Fruit fly (Drosophila melanogaster): ENCODE measurements around the gene Polr3F.

Gene Polr3F

DNA sequence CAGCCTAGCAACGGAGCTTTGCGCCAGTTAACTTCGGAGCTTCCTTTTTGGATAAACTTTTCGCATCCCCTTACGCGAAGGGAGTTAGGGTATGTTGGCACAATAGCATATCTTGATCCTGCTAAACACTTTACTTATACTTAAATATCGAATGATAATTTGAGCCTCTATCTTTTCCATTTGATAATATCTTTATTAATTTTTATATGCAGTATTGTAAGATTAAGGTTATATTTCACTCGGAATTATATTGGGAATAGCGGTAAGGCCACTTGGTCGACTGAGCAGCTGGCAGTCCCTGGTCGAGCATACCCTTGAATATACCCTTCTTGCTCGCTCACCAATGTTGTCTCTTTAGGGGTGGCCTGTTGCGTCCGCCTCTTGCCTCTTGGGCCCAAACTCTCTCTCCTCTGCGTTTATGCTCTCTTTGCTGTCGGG lies 1.6 kb upstream of the Polr3F start (continued):
- peak; percentile 43 for TF ChIP-seq spab (GFP tag; optimal IDR thresholded peaks at IDR 0.05)
- no peak for TF ChIP-seq Smox (GFP tag; optimal IDR thresholded peaks at IDR 0.05)
- TF ChIP-seq Hr38 (GFP tag; optimal IDR thresholded peaks at IDR 0.05): no peak
- peak; percentile 67 for TF ChIP-seq CG32006 (GFP tag; optimal IDR thresholded peaks at IDR 0.05)
- TF ChIP-seq CG11762 (GFP tag; optimal IDR thresholded peaks at IDR 0.05; ENCODE audit: insufficient read depth): peak; percentile 13
- peak; percentile 54 for TF ChIP-seq Hr4 (GFP tag; optimal IDR thresholded peaks at IDR 0.05)
- TF ChIP-seq CG3032 (tag; optimal IDR thresholded peaks at IDR 0.05): peak; percentile 39
- no peak for TF ChIP-seq Sox15 (GFP tag; optimal IDR thresholded peaks at IDR 0.05)
- TF ChIP-seq cyc (GFP tag; optimal IDR thresholded peaks at IDR 0.05): peak; percentile 50
- TF ChIP-seq CG1621 (tag; optimal IDR thresholded peaks at IDR 0.05): no peak
- TF ChIP-seq CG8632 (GFP tag; optimal IDR thresholded peaks at IDR 0.05): peak; percentile 52
- TF ChIP-seq salr (GFP tag; optimal IDR thresholded peaks at IDR 0.05): no peak
- TF ChIP-seq CG6792 (GFP tag; optimal IDR thresholded peaks at IDR 0.05): peak; percentile 56
- TF ChIP-seq CG3919 (GFP tag; optimal IDR thresholded peaks at IDR 0.05): peak; percentile 60
- peak; percentile 2 for TF ChIP-seq vri (GFP tag; optimal IDR thresholded peaks at IDR 0.05)

dm6 chr3R:22368077-22368776 lies 1.1 kb upstream of the Polr3F start:
- peak; percentile 83 for TF ChIP-seq svp (GFP tag)
- no peak for TF ChIP-seq Met (GFP tag; optimal IDR thresholded peaks at IDR 0.05)
- peak; percentile 33; the same call in 1 of the 2 replicates for TF ChIP-seq CG15336 (GFP tag; IDR thresholded peaks at IDR 0.05)
- no peak for TF ChIP-seq achi (GFP tag; optimal IDR thresholded peaks at IDR 0.05)
- no peak for TF ChIP-seq Eip78C (GFP tag)
- TF ChIP-seq CG11762 (GFP tag; optimal IDR thresholded peaks at IDR 0.05; ENCODE audit: insufficient read depth): peak; percentile 1
- TF ChIP-seq eg (GFP tag; IDR thresholded peaks at IDR 0.05): peak; percentile 7; the same call in 2 of the 3 replicates
- no peak for TF ChIP-seq CG10669 (GFP tag; optimal IDR thresholded peaks at IDR 0.05)
- TF ChIP-seq Hr39 (GFP tag; optimal IDR thresholded peaks at IDR 0.05): peak; percentile 32
- peak; percentile 30; the same call in 2 of the 3 replicates for TF ChIP-seq CG6163 (GFP tag; IDR thresholded peaks at IDR 0.05)
- TF ChIP-seq Blimp-1 (GFP tag; optimal IDR thresholded peaks at IDR 0.05): peak; percentile 66
- TF ChIP-seq vri (GFP tag; optimal IDR thresholded peaks at IDR 0.05): peak; percentile 83
- no peak for TF ChIP-seq CG10631 (GFP tag; optimal IDR thresholded peaks at IDR 0.05)

DNA sequence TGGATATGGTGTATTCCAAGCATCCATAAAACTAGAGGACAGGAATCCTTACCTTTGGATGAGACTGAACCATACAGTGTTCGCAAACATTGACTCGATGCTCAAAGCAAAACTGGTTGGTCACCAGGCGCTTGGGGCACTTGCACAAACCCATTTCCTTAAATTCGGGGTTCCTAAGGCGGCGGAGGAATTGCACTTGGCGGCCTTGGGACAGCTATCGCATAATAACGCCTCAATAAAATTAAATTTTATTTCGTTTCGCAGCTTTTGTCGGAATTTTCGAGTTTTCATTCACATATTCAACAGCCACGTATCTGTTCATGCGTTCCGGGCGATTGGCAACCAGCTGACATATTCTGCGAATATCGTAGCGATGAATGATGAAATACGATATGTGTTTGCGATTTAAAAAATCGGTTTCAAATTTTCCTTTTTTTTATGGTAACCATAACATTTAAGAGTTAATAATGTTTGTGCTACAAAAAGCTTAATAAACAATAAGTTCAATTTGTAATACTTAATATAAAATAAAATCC lies 1.4 kb downstream of the Polr3F start, which contains the start of gene CG5382:
CG5382 (minus strand) TSS at position 324 of the 536 bp plus-strand sequence.
- TF ChIP-seq CG10631 (GFP tag; optimal IDR thresholded peaks at IDR 0.05): no peak
- no peak for TF ChIP-seq salr (GFP tag; optimal IDR thresholded peaks at IDR 0.05)
- TF ChIP-seq fd59A (GFP tag; optimal IDR thresholded peaks at IDR 0.05): no peak
- TF ChIP-seq Gug (GFP tag; IDR thresholded peaks at IDR 0.05): no peak
- no peak for TF ChIP-seq topi (GFP tag; optimal IDR thresholded peaks at IDR 0.05)
- TF ChIP-seq CG3032 (tag; optimal IDR thresholded peaks at IDR 0.05): no peak
- no peak for TF ChIP-seq CG4318 (GFP tag; optimal IDR thresholded peaks at IDR 0.05)
- no peak for TF ChIP-seq fd85E (GFP tag; optimal IDR thresholded peaks at IDR 0.05)
- TF ChIP-seq lz (GFP tag; optimal IDR thresholded peaks at IDR 0.05): no peak
- TF ChIP-seq svp (GFP tag): no peak

- TF ChIP-seq CG3919 (GFP tag; optimal IDR thresholded peaks at IDR 0.05): peak; percentile 88
- peak; percentile 67 to 72 for TF ChIP-seq salr (GFP tag; optimal IDR thresholded peaks at IDR 0.05)
- peak; percentile 57 for TF ChIP-seq dsx (GFP tag; optimal IDR thresholded peaks at IDR 0.05; ENCODE audit: poor library complexity, severe bottlenecking)
- peak; percentile 78 for TF ChIP-seq CG8319 (GFP tag; optimal IDR thresholded peaks at IDR 0.05)
- peak; percentile 92 for TF ChIP-seq CG31627 (GFP tag; optimal IDR thresholded peaks at IDR 0.05)
- peak; percentile 67 for TF ChIP-seq CG6276 (GFP tag; optimal IDR thresholded peaks at IDR 0.05)
- peak; percentile 60 for TF ChIP-seq Blimp-1 (GFP tag; optimal IDR thresholded peaks at IDR 0.05)
- peak; percentile 89 for TF ChIP-seq Smox (GFP tag; optimal IDR thresholded peaks at IDR 0.05)
- TF ChIP-seq svp (GFP tag): peak; percentile 92
- peak; percentile 74 for TF ChIP-seq CG6808 (GFP tag; optimal IDR thresholded peaks at IDR 0.05)
- TF ChIP-seq CG6163 (GFP tag; IDR thresholded peaks at IDR 0.05): peak; percentile 87
- TF ChIP-seq CG7368 (GFP tag; optimal IDR thresholded peaks at IDR 0.05): peak; percentile 80
- TF ChIP-seq Ets96B (tag; optimal IDR thresholded peaks at IDR 0.05): peak; percentile 66
- peak; percentile 88 for TF ChIP-seq Sox14 (GFP tag; optimal IDR thresholded peaks at IDR 0.05)
- peak; percentile 83 for TF ChIP-seq Sox15 (GFP tag; optimal IDR thresholded peaks at IDR 0.05)
- TF ChIP-seq fkh (GFP tag; optimal IDR thresholded peaks at IDR 0.05): peak; percentile 84
- TF ChIP-seq CG16779 (tag; optimal IDR thresholded peaks at IDR 0.05): peak; percentile 54
- peak; percentile 72 for TF ChIP-seq Lpt (GFP tag; optimal IDR thresholded peaks at IDR 0.05)
- TF ChIP-seq CG4318 (GFP tag; optimal IDR thresholded peaks at IDR 0.05): peak; percentile 78
Measured at dm6 chr3R:22362218-22362907, 4.8 kb downstream of the Polr3F start, which contains the start of the genes JMJD6, CG7071 and Muted. Gene JMJD6 (minus strand): TSS chr3R:22362371. Gene CG7071 (plus strand): TSS chr3R:22362620. Gene Muted (plus strand): TSS chr3R:22362620.
